Fruit fly (Drosophila melanogaster): ENCODE measurements around the gene CG46511.
"Not testable (repeated sequence)": the region's sequence is repeated elsewhere in the genome, so short reads cannot be mapped to it uniquely, and the experiment has no call there.

Gene CG46511

dm6 chrX:22191973-22192372, 9.7 kb downstream of the CG46511 start, which contains the start of gene CG46513:
Gene CG46513 (plus strand): TSS chrX:22192273.
- not testable (repeated sequence) for TF ChIP-seq CG14655 (GFP tag; optimal IDR thresholded peaks at IDR 0.05); Ets98B (GFP tag; IDR thresholded peaks at IDR 0.05); CG17806 (tag; optimal IDR thresholded peaks at IDR 0.05)

- not testable (repeated sequence) for TF ChIP-seq EcR (GFP tag; optimal IDR thresholded peaks at IDR 0.05); D1 (tag; optimal IDR thresholded peaks at IDR 0.05); CG4496 (GFP tag; IDR thresholded peaks at IDR 0.05)
Observed at dm6 chrX:22196874-22197273, 14.6 kb downstream of the CG46511 start, which contains the start of gene CG46514. Gene CG46514 (plus strand): TSS chrX:22197174.

- TF ChIP-seq rn, fd96Ca, CG32121 (GFP tag; IDR thresholded peaks at IDR 0.05): not testable (repeated sequence)
Observed at dm6 chrX:22201883-22202282, 19.6 kb downstream of the CG46511 start, which contains the start of gene CG46515. Gene CG46515 (plus strand): TSS chrX:22202183.

- not testable (repeated sequence) for TF ChIP-seq CG8301, D1, CG15710 (tag; optimal IDR thresholded peaks at IDR 0.05)
Observed at dm6 chrX:22212028-22212427, 29.7 kb downstream of the CG46511 start, which contains the start of gene CG46516. Gene CG46516 (plus strand): TSS chrX:22212328.

- not testable (repeated sequence) for TF ChIP-seq Snoo (tag; optimal IDR thresholded peaks at IDR 0.05); rn (GFP tag; IDR thresholded peaks at IDR 0.05); CG12605 (GFP tag; IDR thresholded peaks at IDR 0.05)
Observed at dm6 chrX:22217079-22217478, 34.8 kb downstream of the CG46511 start, which contains the start of gene CG46517. Gene CG46517 (plus strand): TSS chrX:22217379.

dm6 chrX:22226273-22226672, 44.0 kb downstream of the CG46511 start, which contains the start of gene CG46518:
Gene CG46518 (plus strand): TSS chrX:22226573.
- not testable (repeated sequence) for TF ChIP-seq CG14655 (GFP tag; optimal IDR thresholded peaks at IDR 0.05); CG10348 (GFP tag; IDR thresholded peaks at IDR 0.05); CG8159 (tag; optimal IDR thresholded peaks at IDR 0.05)

- not testable (repeated sequence) for TF ChIP-seq rn (GFP tag; IDR thresholded peaks at IDR 0.05); CG8159 (tag; optimal IDR thresholded peaks at IDR 0.05); CG34367 (tag; optimal IDR thresholded peaks at IDR 0.05)
Observed at dm6 chrX:22231270-22231669, 49.0 kb downstream of the CG46511 start, which contains the start of gene CG46519. Gene CG46519 (plus strand): TSS chrX:22231570.

All from whole organism, pupa.